Worm (Caenorhabditis elegans) whole organism, L1 larva: ENCODE measurements around the gene C39D10.8.

ENCODE experiments used
- C16A3.4 ChIP-seq: fragments of 150-350 bp; optimal IDR thresholded peaks from 2 replicates; lab custom pipeline; 2014; ENCODE audit warnings: missing biosample characterization, missing genetic modification characterization
- C34B4.2 ChIP-seq: sonication (generic microtip); optimal IDR thresholded peaks from 2 replicates; lab custom pipeline; 2017; ENCODE audit warnings: mild to moderate bottlenecking, missing genetic modification characterization, missing compliant biosample characterization
- Y116A8C.19 ChIP-seq: sonication (generic microtip); optimal IDR thresholded peaks from 2 replicates; lab custom pipeline; 2016; ENCODE audit warnings: missing compliant biosample characterization, missing genetic modification characterization, borderline replicate concordance
- alr-1 ChIP-seq: fragments of 200-800 bp; sonication (Bioruptor generic); optimal IDR thresholded peaks from 2 replicates; lab custom pipeline; 2018; ENCODE audit warnings: borderline replicate concordance, mild to moderate bottlenecking, missing genetic modification characterization, missing compliant biosample characterization
- blmp-1 ChIP-seq: fragments of 150-350 bp; optimal IDR thresholded peaks from 2 replicates; lab custom pipeline; 2014; ENCODE audit warnings: missing biosample characterization, missing genetic modification characterization
- ceh-88 ChIP-seq: fragments of 200-800 bp; sonication (Bioruptor generic); IDR thresholded peaks from 2 replicates; pipeline ENCODE4 v1.3.6; 2022; ENCODE audit warnings: missing genetic modification characterization, missing compliant biosample characterization
- ceh-90 ChIP-seq: sonication (generic microtip); optimal IDR thresholded peaks from 2 replicates; lab custom pipeline; 2016; ENCODE audit warnings: missing genetic modification characterization, missing compliant biosample characterization
- ces-1 ChIP-seq: fragments of 150-350 bp; optimal IDR thresholded peaks from 2 replicates; lab custom pipeline; 2014; ENCODE audit warnings: missing biosample characterization, missing genetic modification reagents, missing genetic modification characterization
- egl-13 ChIP-seq: sonication (generic microtip); optimal IDR thresholded peaks from 2 replicates; lab custom pipeline; 2016; ENCODE audit warnings: missing genotype, missing genetic modification reagents, missing genetic modification characterization, missing compliant biosample characterization
- egl-27 ChIP-seq, 2 experiments: fragments of 150-350 bp in 1 of 2; sonication (generic microtip); optimal IDR thresholded peaks; 3 replicates each; lab custom pipeline; 2017 to 2018; ENCODE audit warnings: missing biosample characterization in 2 of 2, missing genetic modification characterization in 2 of 2, missing genetic modification reagents in 2 of 2
- elt-3 ChIP-seq, 6 experiments: fragments of 150-350 bp in 1 of 6; sonication (generic microtip); optimal IDR thresholded peaks; 2 replicates each; lab custom pipeline; 2017 to 2018; ENCODE audit warnings: missing biosample characterization in 6 of 6, missing genetic modification characterization in 6 of 6, inconsistent platforms in 1 of 6
- fkh-4 ChIP-seq: sonication (generic microtip); optimal IDR thresholded peaks from 2 replicates; lab custom pipeline; 2016; ENCODE audit warnings: missing compliant biosample characterization, missing genetic modification characterization, borderline replicate concordance
- fkh-8 ChIP-seq: sonication (generic microtip); optimal IDR thresholded peaks from 2 replicates; lab custom pipeline; 2016; ENCODE audit warnings: mild to moderate bottlenecking, missing genetic modification characterization, missing compliant biosample characterization
- hlh-17 ChIP-seq: fragments of 200-800 bp; sonication (Bioruptor generic); optimal IDR thresholded peaks from 2 replicates; lab custom pipeline; 2018; ENCODE audit warnings: missing genetic modification characterization, mild to moderate bottlenecking, missing compliant biosample characterization, moderate library complexity, borderline replicate concordance
- hlh-4 ChIP-seq: sonication (generic microtip); optimal IDR thresholded peaks from 2 replicates; lab custom pipeline; 2016; ENCODE audit warnings: mild to moderate bottlenecking, missing genetic modification characterization, missing compliant biosample characterization
- hpl-2 ChIP-seq: fragments of 150-350 bp; optimal IDR thresholded peaks from 2 replicates; lab custom pipeline; 2014; ENCODE audit warnings: missing biosample characterization, missing genetic modification reagents, missing genetic modification characterization
- lin-14 ChIP-seq: fragments of 200-800 bp; sonication (Bioruptor generic); optimal IDR thresholded peaks from 2 replicates; lab custom pipeline; 2018; ENCODE audit warnings: mild to moderate bottlenecking, missing genetic modification characterization, moderate library complexity, missing compliant biosample characterization
- lin-35 ChIP-seq, 2 experiments: fragments of 150-350 bp; optimal IDR thresholded peaks; 2 replicates each; lab custom pipeline; 2014; ENCODE audit warnings: missing biosample characterization in 2 of 2, missing genetic modification characterization in 2 of 2, missing genetic modification reagents in 2 of 2
- lin-39 ChIP-seq: fragments of 150-350 bp; optimal IDR thresholded peaks from 2 replicates; lab custom pipeline; 2014; ENCODE audit warnings: missing biosample characterization, missing genetic modification reagents, missing genetic modification characterization
- lsy-2 ChIP-seq, 2 experiments: fragments of 150-350 bp; optimal IDR thresholded peaks; 2 replicates each; lab custom pipeline; 2014; ENCODE audit warnings: missing biosample characterization in 2 of 2, missing genetic modification characterization in 2 of 2
- nhr-237 ChIP-seq: fragments of 150-350 bp; optimal IDR thresholded peaks from 2 replicates; lab custom pipeline; 2014; ENCODE audit warnings: missing biosample characterization, missing genetic modification characterization
- nhr-47 ChIP-seq: sonication (generic microtip); optimal IDR thresholded peaks from 2 replicates; lab custom pipeline; 2016; ENCODE audit warnings: mild to moderate bottlenecking, missing genetic modification characterization, moderate library complexity, missing compliant biosample characterization
- nhr-71 ChIP-seq: sonication (generic microtip); optimal IDR thresholded peaks from 2 replicates; lab custom pipeline; 2016; ENCODE audit warnings: mild to moderate bottlenecking, missing genetic modification characterization, moderate library complexity, missing compliant biosample characterization
- nhr-77 ChIP-seq: fragments of 150-350 bp; optimal IDR thresholded peaks from 2 replicates; lab custom pipeline; 2014; ENCODE audit warnings: missing biosample characterization, missing genetic modification characterization
- nhr-84 ChIP-seq: sonication (generic microtip); optimal IDR thresholded peaks from 2 replicates; lab custom pipeline; 2017; ENCODE audit warnings: missing biosample characterization, missing genetic modification characterization
- nhr-90 ChIP-seq: sonication (generic microtip); optimal IDR thresholded peaks from 2 replicates; lab custom pipeline; 2016; ENCODE audit warnings: mild to moderate bottlenecking, missing genetic modification characterization, missing compliant biosample characterization; ENCODE audit not compliant: poor library complexity
- pag-3 ChIP-seq: sonication (generic microtip); optimal IDR thresholded peaks from 2 replicates; lab custom pipeline; 2017; ENCODE audit warnings: missing genetic modification characterization, mild to moderate bottlenecking, missing compliant biosample characterization, antibody characterized with exemption, borderline replicate concordance; ENCODE audit not compliant: insufficient read depth
- pax-3 ChIP-seq: fragments of 200-800 bp; sonication (Bioruptor generic); optimal IDR thresholded peaks from 2 replicates; lab custom pipeline; 2018; ENCODE audit warnings: mild to moderate bottlenecking, missing genetic modification characterization, moderate library complexity, missing compliant biosample characterization
- rnt-1 ChIP-seq: sonication (generic microtip); optimal IDR thresholded peaks from 2 replicates; lab custom pipeline; 2016; ENCODE audit warnings: mild to moderate bottlenecking, missing genetic modification characterization, moderate library complexity, missing compliant biosample characterization
- snpc-4 ChIP-seq: fragments of 150-350 bp; optimal IDR thresholded peaks from 2 replicates; lab custom pipeline; 2014; ENCODE audit warnings: missing biosample characterization, missing genetic modification characterization
- snu-23 ChIP-seq: sonication (generic microtip); optimal IDR thresholded peaks from 2 replicates; lab custom pipeline; 2016; ENCODE audit warnings: missing genetic modification characterization, missing compliant biosample characterization
- sox-4 ChIP-seq: sonication (generic microtip); optimal IDR thresholded peaks from 2 replicates; lab custom pipeline; 2016; ENCODE audit warnings: missing genetic modification characterization, missing compliant biosample characterization
- sptf-1 ChIP-seq: fragments of 150-350 bp; optimal IDR thresholded peaks from 2 replicates; lab custom pipeline; 2014; ENCODE audit warnings: missing biosample characterization, missing genetic modification characterization
- tbx-2 ChIP-seq: sonication (generic microtip); optimal IDR thresholded peaks from 2 replicates; lab custom pipeline; 2016; ENCODE audit warnings: missing genetic modification characterization, missing compliant biosample characterization
- unc-30 ChIP-seq: sonication (generic microtip); optimal IDR thresholded peaks from 2 replicates; lab custom pipeline; 2017; ENCODE audit warnings: missing biosample characterization, missing genetic modification characterization
- unc-86 ChIP-seq: sonication (generic microtip); optimal IDR thresholded peaks from 2 replicates; lab custom pipeline; 2016; ENCODE audit warnings: missing genetic modification characterization, missing compliant biosample characterization
- xbp-1 ChIP-seq: sonication (generic microtip); optimal IDR thresholded peaks from 2 replicates; lab custom pipeline; 2016; ENCODE audit warnings: missing genetic modification characterization, missing compliant biosample characterization

The C39D10.8 gene

DNA sequence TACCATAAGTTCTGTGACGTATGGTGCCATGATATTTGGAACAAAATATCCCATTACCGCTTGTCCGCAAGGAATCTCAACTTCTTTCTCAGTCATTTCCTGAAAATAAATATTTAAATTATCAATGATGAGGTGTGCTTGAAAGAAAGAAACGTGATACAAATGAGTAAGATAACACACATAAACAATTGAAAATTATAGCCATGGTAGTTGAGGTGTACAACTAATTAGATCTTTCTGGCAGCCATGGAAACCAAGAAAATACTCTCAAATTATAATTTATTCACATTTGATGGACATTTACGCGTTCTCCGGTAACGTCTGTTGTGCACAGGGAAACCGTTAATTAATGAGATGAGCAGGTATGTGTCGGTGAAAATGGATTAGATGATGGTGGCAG lies 11.5 kb upstream of the C39D10.8 start, which contains the start of gene C39D10.5:
TSS of gene C39D10.5 (minus strand) at position 101 of the 400 bp plus-strand sequence.
- no peak for TF ChIP-seq lsy-2 (tag; optimal IDR thresholded peaks at IDR 0.05; lab: Kevin White, UChicago)
- TF ChIP-seq C16A3.4 (tag; lab: Kevin White, UChicago) = no peak
- TF ChIP-seq pag-3 (tag; lab: Kevin White, UChicago) = no peak
- no peak for TF ChIP-seq sptf-1 (tag; lab: Kevin White, UChicago)
- TF ChIP-seq egl-27 (tag; optimal IDR thresholded peaks at IDR 0.05; lab: Kevin White, UChicago) = no peak
- TF ChIP-seq blmp-1 = no peak

DNA sequence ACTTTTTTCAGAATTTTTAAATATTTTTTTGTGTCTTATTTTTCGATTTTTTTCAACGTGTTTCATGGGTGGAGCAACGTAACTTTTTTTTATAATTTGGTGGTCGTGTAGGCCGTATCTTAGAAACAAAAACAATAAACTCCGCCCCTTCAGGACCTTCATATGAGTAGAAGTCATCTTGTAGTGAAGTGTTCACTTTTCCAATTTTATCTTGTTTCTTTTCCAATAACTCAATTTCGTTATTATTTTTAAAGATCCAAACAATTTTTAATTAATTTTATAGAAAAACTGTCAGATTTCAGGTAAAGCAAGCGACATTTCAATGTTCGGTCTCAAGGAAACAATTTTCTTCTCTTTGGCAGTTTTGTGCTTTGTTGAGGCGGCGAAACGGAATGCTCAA lies 8.2 kb upstream of the C39D10.8 start, which contains the start of gene C39D10.2:
TSS of gene C39D10.2 (plus strand) at position 301 of the 400 bp plus-strand sequence.
- TF ChIP-seq ceh-88 (GFP tag; lab: Robert Waterston, UW) (no peak), nhr-237 (tag; lab: Kevin White, UChicago) (no peak), rnt-1 (tag; lab: Kevin White, UChicago) (no peak), snpc-4 (no peak), xbp-1 (tag; lab: Kevin White, UChicago) (no peak), lin-39 (tag; lab: Kevin White, UChicago) (no peak), lin-35 (GFP tag; optimal IDR thresholded peaks at IDR 0.05; lab: Kevin White, UChicago) (no peak), pax-3 (tag; lab: Kevin White, UChicago) (no peak), tbx-2 (tag; lab: Kevin White, UChicago) (no peak), sox-4 (no peak), hpl-2 (no peak), elt-3 (tag; optimal IDR thresholded peaks at IDR 0.05; lab: Kevin White, UChicago) (no peak), unc-86 (no peak), egl-13 (no peak)

DNA sequence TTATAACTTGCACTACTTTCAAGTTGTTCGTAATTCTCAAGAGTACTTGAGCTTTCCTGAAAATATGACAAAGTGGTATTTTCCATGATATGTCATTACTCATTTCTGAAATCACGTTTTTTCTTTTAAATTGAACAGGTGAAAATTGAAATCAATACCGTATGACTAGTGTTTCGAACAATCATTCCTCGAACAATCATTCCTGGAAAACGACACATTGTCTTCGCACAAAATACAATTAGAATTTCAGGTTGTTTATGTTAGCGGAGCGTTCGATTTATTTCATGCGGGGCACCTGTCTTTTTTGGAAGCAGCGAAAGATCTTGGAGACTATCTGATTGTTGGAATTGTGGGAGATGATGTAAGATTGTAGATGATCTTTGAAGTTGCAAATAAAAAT lies 5.5 kb upstream of the C39D10.8 start:
- TF ChIP-seq nhr-71 (tag; lab: Kevin White, UChicago) = peak; percentile 46
- TF ChIP-seq rnt-1 (tag; lab: Kevin White, UChicago) = no peak
- TF ChIP-seq nhr-47 (tag; lab: Kevin White, UChicago) = peak; percentile 42
- peak; percentile 35 for TF ChIP-seq fkh-8 (tag; lab: Kevin White, UChicago)
- no peak for TF ChIP-seq snu-23 (GFP tag; lab: Kevin White, UChicago)
- peak; percentile 99 for TF ChIP-seq hlh-4 (tag; lab: Kevin White, UChicago)

DNA sequence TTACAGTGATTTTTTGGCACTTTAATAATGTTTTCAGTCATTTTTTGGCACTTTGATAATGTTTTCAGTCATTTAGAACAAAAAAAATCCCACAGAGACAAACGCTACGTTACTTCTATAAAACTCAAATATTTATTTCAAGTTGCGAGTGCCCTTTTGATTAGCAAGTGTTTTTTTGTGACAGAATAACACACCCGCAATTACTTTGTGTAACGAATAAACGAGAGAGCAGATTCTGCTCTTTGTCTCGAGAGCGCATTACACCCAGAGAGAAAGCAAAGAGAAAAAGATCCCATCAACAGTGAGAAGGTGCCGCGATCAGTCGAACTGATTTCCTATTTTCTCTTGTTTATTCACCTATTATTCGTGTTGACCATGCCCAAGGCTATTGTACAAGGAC lies 3.2 kb upstream of the C39D10.8 start, which contains the start of gene pcyt-2.2:
TSS of gene pcyt-2.2 (plus strand) at position 301 of the 400 bp plus-strand sequence.
- TF ChIP-seq lin-14 (peak; percentile 24), ceh-90 (tag; lab: Kevin White, UChicago) (no peak)

DNA sequence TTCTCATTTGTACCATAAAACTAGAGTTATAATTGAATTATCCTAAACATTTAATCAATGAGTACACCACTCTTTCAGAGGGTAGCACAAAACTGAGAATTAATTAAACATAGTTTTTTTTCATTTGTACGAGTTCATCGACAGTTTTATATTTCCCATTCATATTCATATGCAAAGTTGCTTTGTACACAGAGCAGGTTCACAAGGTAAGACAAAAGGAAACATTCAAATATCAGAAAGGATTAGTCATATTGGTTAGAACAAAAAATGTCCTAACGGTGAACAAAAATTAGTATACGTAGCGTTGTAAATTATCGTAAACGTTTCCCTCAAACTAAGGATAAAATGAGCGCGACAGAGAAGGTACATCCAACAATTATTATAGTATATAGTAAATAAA lies 559 bp upstream of the C39D10.8 start:
- TF ChIP-seq nhr-90 (tag; lab: Kevin White, UChicago) (no peak), fkh-4 (tag; lab: Kevin White, UChicago) (no peak), alr-1 (tag; lab: Kevin White, UChicago) (no peak), C34B4.2 (tag; lab: Kevin White, UChicago) (no peak)

DNA sequence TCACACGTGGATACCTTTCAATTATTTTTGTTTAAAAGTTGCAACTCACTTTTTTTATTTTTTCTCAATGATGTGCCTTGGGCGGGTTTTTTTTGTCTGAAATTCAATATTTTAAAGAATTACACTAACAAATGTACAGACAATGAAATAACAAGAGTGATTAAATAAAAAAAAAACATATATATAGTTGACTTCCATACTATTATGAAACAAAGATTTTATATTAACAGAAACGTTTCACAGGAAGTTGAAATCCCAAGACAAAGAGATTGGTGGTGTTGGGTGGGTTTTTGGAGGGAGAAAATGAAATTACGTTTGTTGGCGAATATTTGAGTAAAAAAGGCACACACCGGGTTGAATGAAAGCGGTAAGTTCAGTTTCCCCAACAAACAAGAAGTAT lies 4.9 kb downstream of the C39D10.8 start, which contains the start of gene cca-1:
TSS of gene cca-1 (minus strand) at position 101 of the 400 bp plus-strand sequence.
- TF ChIP-seq ces-1 (GFP tag; lab: Kevin White, UChicago) (no peak), unc-30 (tag; lab: Kevin White, UChicago) (no peak), nhr-77 (tag; lab: Kevin White, UChicago) (no peak), hlh-17 (GFP tag; lab: Kevin White, UChicago) (no peak), tbx-2 (tag; lab: Kevin White, UChicago) (no peak), nhr-84 (tag; lab: Kevin White, UChicago) (no peak), Y116A8C.19 (tag; lab: Kevin White, UChicago) (no peak), sox-4 (no peak)
